Worm (Caenorhabditis elegans) whole organism, L4 larva: ENCODE results near the gene aqp-7.

Source experiments
- F26F4.8 ChIP-seq: fragments of 200-800 bp; sonication (Bioruptor generic); conservative IDR thresholded peaks from 2 replicates; pipeline ENCODE4 v1.3.6; 2022; ENCODE audit warnings: missing genetic modification characterization, missing compliant biosample characterization
- R02D3.7 ChIP-seq: fragments of 150-350 bp; sonication (generic microtip); optimal IDR thresholded peaks from 3 replicates; lab custom pipeline; 2014; ENCODE audit warnings: missing biosample characterization, missing genetic modification characterization
- Y48G9A.11 ChIP-seq: fragments of 200-800 bp; sonication (Bioruptor generic); IDR thresholded peaks from 2 replicates; pipeline ENCODE4 v1.3.6; 2022; ENCODE audit warnings: missing genetic modification reagents, missing genetic modification characterization, missing compliant biosample characterization
- Y5F2A.4 ChIP-seq: fragments of 200-800 bp; sonication (Bioruptor generic); optimal IDR thresholded peaks from 2 replicates; lab custom pipeline; 2018; ENCODE audit warnings: mild to moderate bottlenecking, missing genetic modification characterization, missing compliant biosample characterization
- ZK337.2 ChIP-seq: fragments of 200-800 bp; sonication (Bioruptor generic); IDR thresholded peaks from 2 replicates; pipeline ENCODE4 v1.3.6; 2022; ENCODE audit warnings: missing genetic modification reagents, missing genetic modification characterization, missing compliant biosample characterization
- aha-1 ChIP-seq: fragments of 150-350 bp; peaks from one replicate; lab custom pipeline; 2014; ENCODE audit warnings: missing biosample characterization, missing genetic modification characterization
- ama-1 ChIP-seq: fragments of 150-350 bp; optimal IDR thresholded peaks from 2 replicates; lab custom pipeline; 2014; ENCODE audit warnings: inconsistent platforms, mixed read lengths
- arid-1 ChIP-seq: fragments of 200-800 bp; sonication (Bioruptor generic); conservative IDR thresholded peaks from 2 replicates; pipeline ENCODE4 v1.3.6; 2022; ENCODE audit warnings: missing genetic modification reagents, missing genetic modification characterization, missing compliant biosample characterization
- ceh-20 ChIP-seq: fragments of 200-800 bp; sonication (Bioruptor generic); IDR thresholded peaks from 2 replicates; pipeline ENCODE4 v1.3.6; 2022; ENCODE audit warnings: missing genetic modification reagents, missing genetic modification characterization, missing compliant biosample characterization
- ceh-44 ChIP-seq: fragments of 200-800 bp; sonication (Bioruptor generic); IDR thresholded peaks from 2 replicates; pipeline ENCODE4 v1.3.6; 2022; ENCODE audit warnings: missing genetic modification reagents, missing genetic modification characterization, missing compliant biosample characterization
- ceh-62 ChIP-seq: sonication (generic microtip); optimal IDR thresholded peaks from 2 replicates; lab custom pipeline; 2017; ENCODE audit warnings: missing biosample characterization, missing genetic modification characterization
- dmd-8 ChIP-seq: fragments of 200-800 bp; sonication (Bioruptor generic); IDR thresholded peaks from 2 replicates; pipeline ENCODE4 v1.3.6; 2022; ENCODE audit warnings: missing genetic modification characterization, missing compliant biosample characterization
- dpl-1 ChIP-seq: fragments of 150-350 bp; optimal IDR thresholded peaks from 2 replicates; lab custom pipeline; 2014; ENCODE audit warnings: missing biosample characterization, missing genetic modification reagents, missing genetic modification characterization
- dve-1 ChIP-seq: sonication (generic microtip); optimal IDR thresholded peaks from 2 replicates; lab custom pipeline; 2017; ENCODE audit warnings: antibody characterized with exemption, mild to moderate bottlenecking, missing genetic modification characterization, missing compliant biosample characterization; ENCODE audit not compliant: insufficient read depth
- egl-43 ChIP-seq: fragments of 200-800 bp; sonication (Bioruptor generic); IDR thresholded peaks from 2 replicates; pipeline ENCODE4 v1.3.6; 2022; ENCODE audit warnings: missing genetic modification reagents, missing genetic modification characterization, missing compliant biosample characterization
- fkh-10 ChIP-seq: fragments of 150-350 bp; optimal IDR thresholded peaks from 2 replicates; lab custom pipeline; 2014; ENCODE audit warnings: missing biosample characterization, missing genetic modification reagents, missing genetic modification characterization
- hif-1 ChIP-seq, 2 experiments: sonication (generic microtip); optimal IDR thresholded peaks; 2 replicates each; lab custom pipeline; 2016 to 2017; ENCODE audit warnings: missing compliant biosample characterization in 2 of 2, missing genetic modification characterization in 2 of 2, missing genetic modification reagents in 2 of 2, missing genotype in 2 of 2, mild to moderate bottlenecking in 1 of 2
- hlh-30 ChIP-seq: sonication (generic microtip); optimal IDR thresholded peaks from 2 replicates; lab custom pipeline; 2017; ENCODE audit warnings: antibody characterized with exemption, mild to moderate bottlenecking, missing genetic modification characterization, missing compliant biosample characterization; ENCODE audit not compliant: insufficient read depth
- hmg-1.1 ChIP-seq: fragments of 200-800 bp; sonication (Bioruptor generic); IDR thresholded peaks from 2 replicates; pipeline ENCODE4 v1.3.6; 2022; ENCODE audit warnings: missing genetic modification reagents, missing genetic modification characterization, missing compliant biosample characterization
- jun-1 ChIP-seq: fragments of 150-350 bp; optimal IDR thresholded peaks from 2 replicates; lab custom pipeline; 2014; ENCODE audit warnings: missing biosample characterization, missing genetic modification reagents, missing genetic modification characterization
- lin-1 ChIP-seq: fragments of 200-800 bp; sonication (Bioruptor generic); IDR thresholded peaks from 2 replicates; pipeline ENCODE4 v1.3.6; 2022; ENCODE audit warnings: missing genetic modification reagents, missing genetic modification characterization, missing compliant biosample characterization
- lin-15B ChIP-seq: fragments of 150-350 bp; sonication (generic microtip); optimal IDR thresholded peaks from 3 replicates; lab custom pipeline; 2014; ENCODE audit warnings: missing biosample characterization, missing genetic modification characterization
- lin-29 ChIP-seq: fragments of 200-800 bp; sonication (Bioruptor generic); IDR thresholded peaks from 2 replicates; pipeline ENCODE4 v1.3.6; 2022; ENCODE audit warnings: missing genetic modification reagents, missing genetic modification characterization, missing compliant biosample characterization
- lsy-2 ChIP-seq, 2 experiments: fragments of 150-350 bp in 1 of 2; sonication (generic microtip) in 1 of 2; optimal IDR thresholded peaks; 2 replicates each; lab custom pipeline; 2014 to 2017; ENCODE audit warnings: missing biosample characterization in 2 of 2, missing genetic modification characterization in 2 of 2
- mdl-1 ChIP-seq, 2 experiments: fragments of 150-350 bp in 1 of 2; sonication (generic microtip) in 1 of 2; optimal IDR thresholded peaks; 2 replicates each; lab custom pipeline; 2014 to 2017; ENCODE audit warnings: missing biosample characterization in 2 of 2, missing genetic modification characterization in 2 of 2
- mep-1 ChIP-seq: fragments of 150-350 bp; sonication (generic microtip); optimal IDR thresholded peaks from 3 replicates; lab custom pipeline; 2014; ENCODE audit warnings: missing biosample characterization, missing genetic modification characterization
- mxl-2 ChIP-seq: fragments of 200-800 bp; sonication (Bioruptor generic); conservative IDR thresholded peaks from 2 replicates; pipeline ENCODE4 v1.3.6; 2022; ENCODE audit warnings: missing genetic modification reagents, missing genetic modification characterization, missing compliant biosample characterization
- nhr-77 ChIP-seq: fragments of 150-350 bp; optimal IDR thresholded peaks from 2 replicates; lab custom pipeline; 2014; ENCODE audit warnings: missing biosample characterization, missing genetic modification characterization
- pha-4 ChIP-seq, 2 experiments: fragments of 150-350 bp in 1 of 2; fragments of 200-800 bp in 1 of 2; sonication (Bioruptor generic) in 1 of 2; IDR thresholded peaks in 1 of 2; optimal IDR thresholded peaks in 1 of 2; 2 replicates each; pipeline versions ENCODE4 v1.3.6 to Lab custom; 2014 to 2022; ENCODE audit warnings: missing genetic modification characterization in 2 of 2, missing genetic modification reagents in 2 of 2, missing biosample characterization in 1 of 2, missing compliant biosample characterization in 1 of 2
- saeg-2 ChIP-seq: fragments of 200-800 bp; sonication (Bioruptor generic); IDR thresholded peaks from 2 replicates; pipeline ENCODE4 v1.3.6; 2022; ENCODE audit warnings: missing genetic modification reagents, missing genetic modification characterization, missing compliant biosample characterization
- set-16 ChIP-seq: fragments of 200-800 bp; sonication (Bioruptor generic); IDR thresholded peaks from 2 replicates; pipeline ENCODE4 v1.3.6; 2022; ENCODE audit warnings: missing genetic modification reagents, missing genetic modification characterization, missing compliant biosample characterization
- snpc-4 ChIP-seq: fragments of 150-350 bp; optimal IDR thresholded peaks from 2 replicates; lab custom pipeline; 2014; ENCODE audit warnings: missing biosample characterization, missing genetic modification characterization
- spr-3 ChIP-seq: fragments of 200-800 bp; sonication (Bioruptor generic); optimal IDR thresholded peaks from 2 replicates; lab custom pipeline; 2018; ENCODE audit warnings: mild to moderate bottlenecking, missing genetic modification characterization, missing compliant biosample characterization
- zfp-2 ChIP-seq: sonication (generic microtip); optimal IDR thresholded peaks from 2 replicates; lab custom pipeline; 2016; ENCODE audit warnings: mild to moderate bottlenecking, missing genetic modification characterization, missing compliant biosample characterization
- zip-11 ChIP-seq: fragments of 200-800 bp; sonication (Bioruptor generic); IDR thresholded peaks from 2 replicates; pipeline ENCODE4 v1.3.6; 2022; ENCODE audit warnings: missing genetic modification characterization, missing compliant biosample characterization
- zip-2 ChIP-seq: fragments of 150-350 bp; optimal IDR thresholded peaks from 2 replicates; lab custom pipeline; 2014; ENCODE audit warnings: missing biosample characterization, missing genetic modification characterization

aqp-7 gene

DNA sequence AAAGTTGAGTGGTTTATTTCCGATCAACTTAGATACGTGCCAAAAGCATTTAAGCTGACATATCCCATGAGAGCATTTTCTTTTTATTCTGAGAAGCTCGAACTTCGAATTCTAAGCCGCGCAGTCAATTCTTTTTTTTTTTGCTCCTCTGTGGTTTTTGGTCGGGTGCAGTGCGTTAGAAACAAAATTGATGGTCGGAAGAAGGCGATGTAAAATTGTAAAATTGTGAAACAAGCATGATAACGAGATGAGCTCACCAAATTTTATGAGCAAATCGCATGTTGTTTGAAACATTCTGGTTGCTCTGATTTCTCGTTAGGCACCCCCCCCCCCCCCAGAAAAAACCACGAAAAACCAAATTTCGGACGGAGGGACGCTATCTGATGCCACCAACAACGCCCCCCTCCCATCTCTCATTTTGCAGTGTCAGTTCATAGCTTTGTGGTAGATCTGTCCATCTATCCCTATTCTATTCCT is at the start of gene aqp-7:
Gene aqp-7 (plus strand): TSS at position 427 of the 477 bp plus-strand sequence.
- no peak for TF ChIP-seq hmg-1.1
- peak in 1 of 2 experiments; percentile 30 for TF ChIP-seq hif-1 (tag; optimal IDR thresholded peaks at IDR 0.05; lab: Kevin White, UChicago)
- TF ChIP-seq lin-29 (GFP tag; lab: Robert Waterston, UW), result no peak
- TF ChIP-seq aha-1 (tag; lab: Kevin White, UChicago), result peak; percentile 30
- TF ChIP-seq mep-1 (tag; lab: Kevin White, UChicago), result peak; percentile 3

DNA sequence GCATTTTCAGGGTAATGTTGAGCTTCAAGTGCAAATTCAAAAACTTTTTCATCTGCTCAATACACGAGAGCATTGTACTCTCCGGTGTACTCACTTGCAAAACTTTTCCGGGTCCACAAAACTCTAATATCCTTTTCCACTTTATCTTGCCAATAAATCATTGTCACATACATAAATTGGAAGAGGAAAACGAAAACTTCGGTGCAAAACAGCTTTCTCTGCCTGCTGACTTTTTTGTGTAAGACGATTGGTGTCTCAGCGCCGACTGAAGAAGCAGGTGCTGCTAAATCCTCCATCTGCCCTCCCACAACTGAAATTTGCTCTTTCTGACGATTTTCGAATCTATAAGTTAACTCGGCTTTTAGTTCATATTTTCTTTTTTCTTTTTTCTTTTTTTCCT is 49.4 kb upstream of the aqp-7 start:
- TF ChIP-seq ceh-62 (no peak), saeg-2 (no peak), Y5F2A.4 (no peak), dve-1 (tag; lab: Kevin White, UChicago) (no peak), zip-2 (no peak), ama-1 (lab: Kevin White, UChicago) (no peak), hlh-30 (tag; lab: Kevin White, UChicago) (no peak), jun-1 (tag; lab: Kevin White, UChicago) (no peak), fkh-10 (GFP tag; lab: Kevin White, UChicago) (no peak), mdl-1 (tag; optimal IDR thresholded peaks at IDR 0.05; lab: Kevin White, UChicago) (no peak), R02D3.7 (tag; lab: Kevin White, UChicago) (no peak), ceh-44 (no peak), dpl-1 (GFP tag; lab: Kevin White, UChicago) (no peak)

DNA sequence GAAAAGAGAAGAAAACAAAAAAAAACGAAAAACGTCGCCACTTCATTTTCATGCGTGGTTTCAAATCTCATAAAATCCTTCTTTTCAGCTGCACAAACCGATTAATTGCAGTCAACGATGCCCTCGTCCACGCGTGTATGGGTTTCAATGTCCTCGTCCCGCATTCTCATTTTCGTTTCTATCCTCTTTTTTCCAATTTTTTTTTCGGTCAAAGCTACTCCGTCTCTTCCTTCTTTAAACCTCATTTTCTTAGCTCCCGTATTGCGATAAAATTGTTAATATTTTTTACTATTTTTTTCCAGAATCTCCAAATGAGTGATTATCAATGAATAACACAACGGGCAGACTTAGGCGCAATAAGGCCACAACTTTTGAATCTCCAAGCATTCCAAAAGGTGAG is 48.7 kb upstream of the aqp-7 start, which contains the start of gene aakg-3:
Gene aakg-3 (plus strand): TSS at position 301 of the 400 bp plus-strand sequence.
- TF ChIP-seq ceh-62 (no peak), zip-11 (no peak), pha-4 (GFP tag; IDR thresholded peaks at IDR 0.05; lab: Robert Waterston, UW) (no peak), pha-4 (tag; optimal IDR thresholded peaks at IDR 0.05; lab: Kevin White, UChicago) (no peak), lin-15B (tag; lab: Kevin White, UChicago) (no peak), aha-1 (tag; lab: Kevin White, UChicago) (peak; percentile 75), nhr-77 (tag; lab: Kevin White, UChicago) (no peak)

DNA sequence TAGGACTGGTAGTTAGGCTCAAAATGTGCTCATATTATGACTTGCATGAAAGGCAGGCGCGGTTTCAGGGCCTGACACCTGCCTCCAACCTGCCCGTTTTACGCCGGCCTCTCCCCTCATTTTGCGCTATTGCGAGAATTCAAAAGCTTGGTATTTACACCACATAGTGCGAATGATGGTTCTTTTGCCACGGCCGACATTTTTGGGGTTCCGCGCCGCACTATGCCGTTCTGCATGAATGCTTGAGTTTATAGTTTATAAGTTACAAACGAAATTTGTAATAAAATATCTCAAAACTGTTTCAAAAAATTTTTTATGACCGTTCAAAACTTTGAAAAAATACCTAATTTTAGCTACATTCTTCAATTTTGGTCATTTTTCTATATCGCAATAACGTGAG is 46.8 kb upstream of the aqp-7 start:
- TF ChIP-seq zfp-2, result no peak
- TF ChIP-seq spr-3 (GFP tag; lab: Kevin White, UChicago), result no peak
- no peak for TF ChIP-seq snpc-4 (tag; lab: Kevin White, UChicago)
- TF ChIP-seq Y48G9A.11 (GFP tag; lab: Robert Waterston, UW), result no peak
- TF ChIP-seq mxl-2 (GFP tag; lab: Robert Waterston, UW), result no peak
- TF ChIP-seq arid-1 (GFP tag; lab: Robert Waterston, UW), result no peak
- no peak for TF ChIP-seq F26F4.8 (GFP tag; lab: Robert Waterston, UW)
- no peak for TF ChIP-seq lin-1 (GFP tag; lab: Robert Waterston, UW)
- no peak for TF ChIP-seq egl-43 (GFP tag; lab: Robert Waterston, UW)
- no peak for TF ChIP-seq set-16 (GFP tag; lab: Robert Waterston, UW)
- no peak for TF ChIP-seq lsy-2 (tag; optimal IDR thresholded peaks at IDR 0.05; lab: Kevin White, UChicago)
- no peak for TF ChIP-seq ZK337.2
- TF ChIP-seq, all 104 proteins: peak for 0

DNA sequence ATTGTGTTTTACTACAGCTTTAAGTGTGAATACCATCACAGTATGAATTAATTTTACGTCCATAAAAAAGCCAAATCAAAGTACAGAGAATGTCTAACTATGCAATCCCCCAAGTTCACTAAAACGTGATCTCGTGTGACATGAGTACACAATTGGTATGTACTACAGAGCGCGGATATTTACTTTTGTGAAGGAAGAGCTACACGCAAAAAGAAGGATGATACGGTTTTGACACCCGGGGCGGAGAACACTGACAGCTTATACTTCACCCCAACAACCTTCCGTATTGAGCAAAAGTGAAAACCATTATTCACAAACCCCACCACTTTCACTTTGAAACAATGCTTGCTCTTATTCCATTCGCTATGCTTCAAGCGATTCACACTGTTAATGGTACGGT is 43.1 kb upstream of the aqp-7 start, which contains the start of gene nspg-5:
Gene nspg-5 (plus strand): TSS at position 301 of the 400 bp plus-strand sequence.
- TF ChIP-seq ceh-20 (GFP tag; lab: Robert Waterston, UW) (no peak), aha-1 (tag; lab: Kevin White, UChicago) (peak; percentile 57), dmd-8 (GFP tag; lab: Robert Waterston, UW) (no peak), lsy-2 (tag; optimal IDR thresholded peaks at IDR 0.05; lab: Kevin White, UChicago) (no peak)
